Worm (Caenorhabditis elegans) whole organism, L3 larva: ENCODE data around the gene str-37.

Experiments used
- R02D3.7 ChIP-seq: fragments of 150-350 bp; optimal IDR thresholded peaks from 2 replicates; lab custom pipeline; 2014; ENCODE audit warnings: missing biosample characterization, missing genetic modification characterization
- ZK546.5 ChIP-seq: sonication (generic microtip); optimal IDR thresholded peaks from 2 replicates; lab custom pipeline; 2017; ENCODE audit warnings: missing biosample characterization, missing genetic modification characterization
- aly-2 ChIP-seq: fragments of 150-350 bp; optimal IDR thresholded peaks from 2 replicates; lab custom pipeline; 2014; ENCODE audit warnings: missing biosample characterization, missing genetic modification characterization
- ama-1 ChIP-seq: fragments of 150-350 bp; optimal IDR thresholded peaks from 2 replicates; lab custom pipeline; 2018
- ceh-16 ChIP-seq: sonication (generic microtip); optimal IDR thresholded peaks from 2 replicates; lab custom pipeline; 2017; ENCODE audit warnings: missing biosample characterization, missing genetic modification characterization
- ceh-28 ChIP-seq: fragments of 150-350 bp; optimal IDR thresholded peaks from 2 replicates; lab custom pipeline; 2014; ENCODE audit warnings: missing biosample characterization, missing genetic modification reagents, missing genetic modification characterization
- ceh-82 ChIP-seq: fragments of 150-350 bp; optimal IDR thresholded peaks from 2 replicates; lab custom pipeline; 2014; ENCODE audit warnings: missing biosample characterization, missing genetic modification characterization
- ceh-9 ChIP-seq: sonication (generic microtip); optimal IDR thresholded peaks from 2 replicates; lab custom pipeline; 2018; ENCODE audit warnings: missing biosample characterization, missing genetic modification characterization
- egl-27 ChIP-seq: sonication (generic microtip); optimal IDR thresholded peaks from 4 replicates; lab custom pipeline; 2017; ENCODE audit warnings: missing biosample characterization, missing genetic modification reagents, missing genetic modification characterization
- egl-5 ChIP-seq: fragments of 150-350 bp; optimal IDR thresholded peaks from 2 replicates; lab custom pipeline; 2017; ENCODE audit warnings: missing biosample characterization, missing genetic modification reagents, missing genetic modification characterization, inconsistent platforms
- elt-1 ChIP-seq: fragments of 150-350 bp; optimal IDR thresholded peaks from 2 replicates; lab custom pipeline; 2014; ENCODE audit warnings: missing biosample characterization, missing genetic modification characterization
- elt-2 ChIP-seq: sonication (generic microtip); optimal IDR thresholded peaks from 2 replicates; lab custom pipeline; 2016; ENCODE audit warnings: missing genetic modification reagents, mild to moderate bottlenecking, missing genetic modification characterization, missing compliant biosample characterization
- elt-3 ChIP-seq, 3 experiments: fragments of 150-350 bp in 1 of 3; sonication (generic microtip) in 2 of 3; optimal IDR thresholded peaks; 2 replicates in 2 of 3; 4 replicates in 1 of 3; lab custom pipeline; 2014 to 2017; ENCODE audit warnings: missing biosample characterization in 3 of 3, missing genetic modification characterization in 3 of 3
- eor-1 ChIP-seq, 2 experiments: fragments of 150-350 bp; optimal IDR thresholded peaks; 2 replicates each; lab custom pipeline; 2014 to 2018; ENCODE audit warnings: missing biosample characterization in 2 of 2, missing genetic modification characterization in 2 of 2
- fkh-10 ChIP-seq: sonication (generic microtip); optimal IDR thresholded peaks from 2 replicates; lab custom pipeline; 2017; ENCODE audit warnings: missing biosample characterization, missing genetic modification reagents, missing genetic modification characterization
- jun-1 ChIP-seq: fragments of 150-350 bp; optimal IDR thresholded peaks from 2 replicates; lab custom pipeline; 2014; ENCODE audit warnings: missing biosample characterization, missing genetic modification reagents, missing genetic modification characterization
- lin-15B ChIP-seq: fragments of 150-350 bp; optimal IDR thresholded peaks from 2 replicates; lab custom pipeline; 2014; ENCODE audit warnings: missing biosample characterization, missing genetic modification characterization
- lsy-12 ChIP-seq: sonication (generic microtip); optimal IDR thresholded peaks from 2 replicates; lab custom pipeline; 2016; ENCODE audit warnings: mild to moderate bottlenecking, missing genetic modification characterization, missing compliant biosample characterization
- mml-1 ChIP-seq: fragments of 150-350 bp; sonication (generic microtip); optimal IDR thresholded peaks from 3 replicates; lab custom pipeline; 2014; ENCODE audit warnings: missing biosample characterization, missing genetic modification characterization
- nhr-11 ChIP-seq: fragments of 150-350 bp; optimal IDR thresholded peaks from 2 replicates; lab custom pipeline; 2014; ENCODE audit warnings: missing biosample characterization, missing genetic modification characterization
- nhr-12 ChIP-seq: fragments of 150-350 bp; optimal IDR thresholded peaks from 2 replicates; lab custom pipeline; 2014; ENCODE audit warnings: missing biosample characterization, missing genetic modification characterization
- nhr-23 ChIP-seq: fragments of 150-350 bp; optimal IDR thresholded peaks from 2 replicates; lab custom pipeline; 2014; ENCODE audit warnings: missing biosample characterization, missing genetic modification reagents, missing genetic modification characterization
- nhr-237 ChIP-seq: fragments of 150-350 bp; optimal IDR thresholded peaks from 2 replicates; lab custom pipeline; 2014; ENCODE audit warnings: missing biosample characterization, missing genetic modification characterization
- nhr-25 ChIP-seq: sonication (generic microtip); optimal IDR thresholded peaks from 2 replicates; lab custom pipeline; 2017; ENCODE audit warnings: missing biosample characterization, missing genetic modification characterization
- nhr-28 ChIP-seq: fragments of 150-350 bp; optimal IDR thresholded peaks from 2 replicates; lab custom pipeline; 2014; ENCODE audit warnings: missing biosample characterization, missing genetic modification characterization
- nhr-43 ChIP-seq: sonication (generic microtip); optimal IDR thresholded peaks from 2 replicates; lab custom pipeline; 2016; ENCODE audit warnings: mild to moderate bottlenecking, missing genetic modification characterization, missing compliant biosample characterization; ENCODE audit not compliant: poor library complexity, severe bottlenecking
- nhr-67 ChIP-seq: fragments of 150-350 bp; optimal IDR thresholded peaks from 2 replicates; lab custom pipeline; 2014; ENCODE audit warnings: missing biosample characterization, missing genetic modification characterization
- nhr-76 ChIP-seq: fragments of 150-350 bp; sonication (generic microtip); optimal IDR thresholded peaks from 5 replicates; lab custom pipeline; 2014; ENCODE audit warnings: missing biosample characterization, missing genetic modification characterization
- nhr-77 ChIP-seq: fragments of 150-350 bp; optimal IDR thresholded peaks from 2 replicates; lab custom pipeline; 2014; ENCODE audit warnings: missing biosample characterization, missing genetic modification characterization
- pha-4 ChIP-seq: fragments of 150-350 bp; optimal IDR thresholded peaks from 2 replicates; lab custom pipeline; 2014; ENCODE audit warnings: missing biosample characterization, missing genetic modification reagents, missing genetic modification characterization
- pqm-1 ChIP-seq: fragments of 150-350 bp; optimal IDR thresholded peaks from 2 replicates; lab custom pipeline; 2017; ENCODE audit warnings: missing biosample characterization, missing genetic modification characterization, inconsistent platforms
- skn-1 ChIP-seq: fragments of 150-350 bp; optimal IDR thresholded peaks from 2 replicates; lab custom pipeline; 2014; ENCODE audit warnings: missing biosample characterization, missing genetic modification characterization
- snpc-4 ChIP-seq: fragments of 150-350 bp; optimal IDR thresholded peaks from 2 replicates; lab custom pipeline; 2014; ENCODE audit warnings: missing biosample characterization, missing genetic modification characterization
- tbx-2 ChIP-seq: sonication (generic microtip); optimal IDR thresholded peaks from 2 replicates; lab custom pipeline; 2016; ENCODE audit warnings: mild to moderate bottlenecking, missing genetic modification characterization, missing compliant biosample characterization
- unc-39 ChIP-seq: sonication (generic microtip); optimal IDR thresholded peaks from 4 replicates; lab custom pipeline; 2017; ENCODE audit warnings: missing biosample characterization, missing genetic modification characterization
- unc-62 ChIP-seq: fragments of 150-350 bp; sonication (generic microtip); optimal IDR thresholded peaks from 4 replicates; lab custom pipeline; 2014; ENCODE audit warnings: missing biosample characterization, missing genetic modification reagents, missing genetic modification characterization
- zag-1 ChIP-seq: fragments of 150-350 bp; optimal IDR thresholded peaks from 2 replicates; lab custom pipeline; 2014; ENCODE audit warnings: missing biosample characterization, missing genetic modification characterization
- ztf-4 ChIP-seq: fragments of 150-350 bp; optimal IDR thresholded peaks from 2 replicates; lab custom pipeline; 2014; ENCODE audit warnings: missing biosample characterization, missing genetic modification characterization

Gene str-37

DNA sequence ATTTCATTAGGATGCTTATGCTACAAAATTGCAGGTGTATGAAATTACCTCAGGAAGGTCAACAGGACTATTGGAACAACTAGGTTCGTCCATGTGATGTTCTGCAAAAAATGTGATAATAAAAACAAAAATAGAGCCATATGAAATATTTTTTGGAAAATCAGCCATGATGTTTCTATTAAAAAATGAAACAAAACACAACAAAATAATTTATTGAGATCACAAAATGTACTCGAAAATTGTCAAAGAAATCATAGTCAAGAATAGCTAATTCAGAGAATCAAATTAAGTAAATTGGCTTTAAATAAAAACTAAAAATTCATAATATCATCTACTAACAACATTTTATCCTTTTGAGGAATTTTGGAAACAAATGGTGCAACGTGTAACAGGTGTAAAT lies 3.4 kb downstream of the str-37 start, which contains the start of gene nhr-129:
Gene nhr-129 (minus strand): TSS at position 101 of the 400 bp plus-strand sequence.
- TF ChIP-seq zag-1 (tag; lab: Kevin White, UChicago) = no peak
- TF ChIP-seq ZK546.5 = no peak
- no peak for TF ChIP-seq nhr-76 (tag; lab: Kevin White, UChicago)
- no peak for TF ChIP-seq nhr-67
- TF ChIP-seq snpc-4 (tag; lab: Kevin White, UChicago) = no peak
- TF ChIP-seq lsy-12 (tag; lab: Kevin White, UChicago) = no peak
- no peak for TF ChIP-seq tbx-2 (tag; lab: Kevin White, UChicago)
- no peak for TF ChIP-seq egl-27 (tag; lab: Kevin White, UChicago)
- no peak for TF ChIP-seq fkh-10
- TF ChIP-seq R02D3.7 (tag; lab: Kevin White, UChicago) = no peak
- TF ChIP-seq nhr-77 = no peak
- no peak for TF ChIP-seq nhr-237 (tag; lab: Kevin White, UChicago)
- no peak for TF ChIP-seq ama-1 (lab: Kevin White, UChicago)
- TF ChIP-seq nhr-11 = no peak
- TF ChIP-seq nhr-23 (tag; lab: Kevin White, UChicago) = no peak
- no peak for TF ChIP-seq unc-39 (tag; lab: Kevin White, UChicago)
- TF ChIP-seq lin-15B (tag; lab: Kevin White, UChicago) = no peak
- TF ChIP-seq ceh-28 (tag; lab: Kevin White, UChicago) = no peak
- TF ChIP-seq pqm-1 (tag; lab: Kevin White, UChicago) = no peak
- TF ChIP-seq, all 47 proteins: peak for 0

ce11 chrV:13333386-13334180 lies 6.0 kb downstream of the str-37 start, which contains the start of gene nhr-168:
nhr-168 (minus strand) TSS chrV:13333871.
- TF ChIP-seq ztf-4 (tag; lab: Kevin White, UChicago) = no peak
- TF ChIP-seq jun-1 = peak; percentile 34
- no peak for TF ChIP-seq lin-15B (tag; lab: Kevin White, UChicago)
- no peak for TF ChIP-seq nhr-43 (tag; lab: Kevin White, UChicago)
- TF ChIP-seq nhr-25 (tag; lab: Kevin White, UChicago) = peak; percentile 28
- no peak for TF ChIP-seq fkh-10
- TF ChIP-seq nhr-23 (tag; lab: Kevin White, UChicago) = peak; percentile 52
- TF ChIP-seq pqm-1 (tag; lab: Kevin White, UChicago) = peak; percentile 68
- peak; percentile 96 for TF ChIP-seq elt-1 (tag; lab: Kevin White, UChicago)
- no peak for TF ChIP-seq R02D3.7 (tag; lab: Kevin White, UChicago)
- peak; percentile 77 for TF ChIP-seq elt-2 (tag; lab: Kevin White, UChicago)
- no peak for TF ChIP-seq ceh-16 (tag; lab: Kevin White, UChicago)

- TF ChIP-seq mml-1 (no peak), zag-1 (tag; lab: Kevin White, UChicago) (no peak), snpc-4 (tag; lab: Kevin White, UChicago) (no peak), unc-62 (no peak), elt-1 (tag; lab: Kevin White, UChicago) (no peak), skn-1 (tag; lab: Kevin White, UChicago) (no peak), egl-27 (tag; lab: Kevin White, UChicago) (no peak), nhr-237 (tag; lab: Kevin White, UChicago) (no peak), nhr-25 (tag; lab: Kevin White, UChicago) (no peak), nhr-28 (tag; lab: Kevin White, UChicago) (no peak), nhr-67 (no peak), nhr-76 (tag; lab: Kevin White, UChicago) (no peak), egl-5 (tag; lab: Kevin White, UChicago) (no peak), elt-3 (tag; optimal IDR thresholded peaks at IDR 0.05; lab: Kevin White, UChicago) (no peak), aly-2 (tag; lab: Kevin White, UChicago) (no peak), ceh-16 (tag; lab: Kevin White, UChicago) (no peak), tbx-2 (tag; lab: Kevin White, UChicago) (no peak), R02D3.7 (tag; lab: Kevin White, UChicago) (no peak)
Measured at ce11 chrV:13334447-13334846, 6.9 kb downstream of the str-37 start.

ce11 chrV:13335883-13336419 lies 8.4 kb downstream of the str-37 start, which contains the start of gene C50B6.9:
C50B6.9 (plus strand) TSS chrV:13336369.
- TF ChIP-seq ceh-9 (tag; lab: Kevin White, UChicago) (no peak), skn-1 (tag; lab: Kevin White, UChicago) (no peak), aly-2 (tag; lab: Kevin White, UChicago) (no peak), lin-15B (tag; lab: Kevin White, UChicago) (no peak), nhr-12 (tag; lab: Kevin White, UChicago) (no peak), elt-3 (tag; optimal IDR thresholded peaks at IDR 0.05; lab: Kevin White, UChicago) (no peak), pha-4 (tag; lab: Kevin White, UChicago) (no peak), eor-1 (tag; optimal IDR thresholded peaks at IDR 0.05; lab: Kevin White, UChicago) (no peak), nhr-28 (tag; lab: Kevin White, UChicago) (no peak), ceh-82 (tag; lab: Kevin White, UChicago) (no peak)
